Worm (Caenorhabditis elegans) whole organism, young adult: ENCODE results near the gene cul-6.

Experiments
- B0261.1 ChIP-seq: sonication (generic microtip); optimal IDR thresholded peaks from 2 replicates; lab custom pipeline; 2016; ENCODE audit warnings: mild to moderate bottlenecking, missing genetic modification characterization, moderate library complexity, missing compliant biosample characterization
- F22D6.2 ChIP-seq: sonication (generic microtip); optimal IDR thresholded peaks from 2 replicates; lab custom pipeline; 2016; ENCODE audit warnings: mild to moderate bottlenecking, missing genetic modification characterization, missing compliant biosample characterization
- F33H1.4 ChIP-seq: fragments of 200-800 bp; sonication (Bioruptor generic); IDR thresholded peaks from 2 replicates; pipeline ENCODE4 v1.3.6; 2022; ENCODE audit warnings: missing genetic modification reagents, missing genetic modification characterization, missing compliant biosample characterization
- F37B4.10 ChIP-seq: fragments of 200-800 bp; sonication (Bioruptor generic); IDR thresholded peaks from 2 replicates; pipeline ENCODE4 v1.3.6; 2022; ENCODE audit warnings: missing genetic modification characterization, missing compliant biosample characterization
- F52B5.7 ChIP-seq: sonication (generic microtip); optimal IDR thresholded peaks from 2 replicates; lab custom pipeline; 2016; ENCODE audit warnings: mild to moderate bottlenecking, missing genetic modification characterization, missing compliant biosample characterization
- T26A5.8 ChIP-seq: sonication (generic microtip); optimal IDR thresholded peaks from 2 replicates; lab custom pipeline; 2016; ENCODE audit warnings: missing genetic modification characterization, missing compliant biosample characterization
- ZK185.1 ChIP-seq: sonication (generic microtip); optimal IDR thresholded peaks from 2 replicates; lab custom pipeline; 2016; ENCODE audit warnings: mild to moderate bottlenecking, missing genetic modification characterization, missing compliant biosample characterization; ENCODE audit not compliant: poor library complexity, severe bottlenecking
- attf-3 ChIP-seq: fragments of 200-800 bp; sonication (Bioruptor generic); conservative IDR thresholded peaks from 2 replicates; pipeline ENCODE4 v1.3.6; 2022; ENCODE audit warnings: missing genetic modification reagents, missing genetic modification characterization, missing compliant biosample characterization
- attf-5 ChIP-seq: fragments of 200-800 bp; sonication (Bioruptor generic); optimal IDR thresholded peaks from 2 replicates; lab custom pipeline; 2018; ENCODE audit warnings: mild to moderate bottlenecking, missing genetic modification characterization, missing compliant biosample characterization
- bed-2 ChIP-seq: fragments of 200-800 bp; sonication (Bioruptor generic); IDR thresholded peaks from 2 replicates; pipeline ENCODE4 v1.3.6; 2022; ENCODE audit warnings: missing genetic modification reagents, missing genetic modification characterization, missing compliant biosample characterization
- ceh-100 ChIP-seq: fragments of 200-800 bp; sonication (Bioruptor generic); IDR thresholded peaks from 2 replicates; pipeline ENCODE4 v1.3.6; 2022; ENCODE audit warnings: missing genetic modification reagents, missing genetic modification characterization, missing compliant biosample characterization
- ceh-40 ChIP-seq: fragments of 200-800 bp; sonication (Bioruptor generic); IDR thresholded peaks from 2 replicates; pipeline ENCODE4 v1.3.6; 2022; ENCODE audit warnings: missing genetic modification characterization, missing compliant biosample characterization
- die-1 ChIP-seq: sonication (generic microtip); optimal IDR thresholded peaks from 2 replicates; lab custom pipeline; 2016; ENCODE audit warnings: missing genotype, mild to moderate bottlenecking, missing genetic modification characterization, missing compliant biosample characterization
- dox-1 ChIP-seq: fragments of 200-800 bp; sonication (Bioruptor generic); IDR thresholded peaks from 2 replicates; pipeline ENCODE4 v1.3.6; 2022; ENCODE audit warnings: missing genetic modification reagents, missing genetic modification characterization, missing compliant biosample characterization
- egrh-3 ChIP-seq: fragments of 200-800 bp; sonication (Bioruptor generic); IDR thresholded peaks from 2 replicates; pipeline ENCODE4 v1.3.6; 2022; ENCODE audit warnings: missing genetic modification reagents, missing genetic modification characterization, missing compliant biosample characterization
- hlh-12 ChIP-seq: sonication (generic microtip); optimal IDR thresholded peaks from 2 replicates; lab custom pipeline; 2016; ENCODE audit warnings: missing genetic modification characterization, missing compliant biosample characterization
- lag-1 ChIP-seq: fragments of 200-800 bp; sonication (Bioruptor generic); IDR thresholded peaks from 2 replicates; pipeline ENCODE4 v1.3.6; 2022; ENCODE audit warnings: missing genetic modification reagents, missing genetic modification characterization, missing compliant biosample characterization
- let-607 ChIP-seq, 2 experiments: fragments of 200-800 bp in 1 of 2; sonication (Bioruptor generic) in 1 of 2; sonication (generic microtip) in 1 of 2; optimal IDR thresholded peaks; 2 replicates each; lab custom pipeline; 2016 to 2018; ENCODE audit warnings: mild to moderate bottlenecking in 2 of 2, missing compliant biosample characterization in 2 of 2, missing genetic modification characterization in 2 of 2, moderate library complexity in 2 of 2, missing genotype in 1 of 2
- lsy-27 ChIP-seq: sonication (generic microtip); optimal IDR thresholded peaks from 2 replicates; lab custom pipeline; 2017; ENCODE audit warnings: missing genetic modification characterization, mild to moderate bottlenecking, missing compliant biosample characterization, antibody characterized with exemption, missing genotype, borderline replicate concordance; ENCODE audit not compliant: insufficient read depth
- madf-6 ChIP-seq: fragments of 200-800 bp; sonication (Bioruptor generic); IDR thresholded peaks from 2 replicates; pipeline ENCODE4 v1.3.6; 2022; ENCODE audit warnings: missing genetic modification reagents, missing genetic modification characterization, missing compliant biosample characterization
- nfya-2 ChIP-seq: fragments of 200-800 bp; sonication (Bioruptor generic); IDR thresholded peaks from 2 replicates; pipeline ENCODE4 v1.3.6; 2022; ENCODE audit warnings: missing genetic modification reagents, missing genetic modification characterization, missing compliant biosample characterization
- nhr-27 ChIP-seq: fragments of 200-800 bp; sonication (Bioruptor generic); optimal IDR thresholded peaks from 2 replicates; lab custom pipeline; 2018; ENCODE audit warnings: mild to moderate bottlenecking, missing genetic modification characterization, moderate library complexity, missing compliant biosample characterization
- snpc-3.4 ChIP-seq: sonication (generic microtip); optimal IDR thresholded peaks from 2 replicates; lab custom pipeline; 2017; ENCODE audit warnings: missing genetic modification characterization, mild to moderate bottlenecking, missing compliant biosample characterization, antibody characterized with exemption, moderate library complexity, missing genotype, missing genetic modification reagents
- snpc-4 ChIP-seq, 5 experiments: fragments of 150-350 bp in 1 of 5; sonication (generic microtip) in 4 of 5; optimal IDR thresholded peaks; 2 replicates each; lab custom pipeline; 2014 to 2018; ENCODE audit warnings: missing genetic modification characterization in 5 of 5, missing biosample characterization in 3 of 5, antibody characterized with exemption in 2 of 5, mild to moderate bottlenecking in 2 of 5, missing compliant biosample characterization in 2 of 5, missing genotype in 2 of 5, moderate library complexity in 2 of 5, missing genetic modification reagents in 1 of 5

The cul-6 gene

ce11 chrIV:12542011-12542410, 48.2 kb downstream of the cul-6 start, which contains the start of gene ham-1:
TSS of gene ham-1 (plus strand) at chrIV:12542183.
- TF ChIP-seq F52B5.7 (tag; lab: Kevin White, UChicago) (no peak), nhr-27 (tag; lab: Kevin White, UChicago) (no peak), B0261.1 (tag; lab: Kevin White, UChicago) (no peak), egrh-3 (GFP tag; lab: Robert Waterston, UW) (peak; percentile 23; the same call in 1 of the 2 replicates)

ce11 chrIV:12540242-12540641, 50.0 kb downstream of the cul-6 start:
- TF ChIP-seq attf-3 (GFP tag; lab: Robert Waterston, UW) = no peak
- no peak for TF ChIP-seq F22D6.2 (tag; lab: Kevin White, UChicago)
- TF ChIP-seq nhr-27 (tag; lab: Kevin White, UChicago) = no peak
- no peak for TF ChIP-seq madf-6 (GFP tag; lab: Robert Waterston, UW)
- no peak for TF ChIP-seq F33H1.4 (GFP tag; lab: Robert Waterston, UW)
- no peak for TF ChIP-seq nfya-2 (GFP tag; lab: Robert Waterston, UW)
- no peak for TF ChIP-seq ZK185.1
- no peak for TF ChIP-seq T26A5.8 (tag; lab: Kevin White, UChicago)
- TF ChIP-seq F37B4.10 = no peak
- no peak for TF ChIP-seq dox-1 (GFP tag; lab: Robert Waterston, UW)
- no peak for TF ChIP-seq attf-5 (GFP tag; lab: Kevin White, UChicago)
- no peak for TF ChIP-seq die-1 (tag; lab: Kevin White, UChicago)

- TF ChIP-seq ceh-100 (GFP tag; lab: Robert Waterston, UW) (no peak), snpc-4 (GFP tag; optimal IDR thresholded peaks at IDR 0.05; lab: Kevin White, UChicago) (no peak), snpc-4 (tag; optimal IDR thresholded peaks at IDR 0.05; lab: Kevin White, UChicago) (no peak), lsy-27 (tag; lab: Kevin White, UChicago) (no peak), hlh-12 (tag; lab: Kevin White, UChicago) (no peak), lag-1 (GFP tag; lab: Robert Waterston, UW) (no peak), snpc-3.4 (tag; lab: Kevin White, UChicago) (no peak), bed-2 (no peak), nfya-2 (GFP tag; lab: Robert Waterston, UW) (no peak), let-607 (tag; optimal IDR thresholded peaks at IDR 0.05; lab: Kevin White, UChicago) (no peak), ceh-40 (GFP tag; lab: Robert Waterston, UW) (no peak)
Observed at ce11 chrIV:12537694-12538093, 52.6 kb downstream of the cul-6 start.
